Worm (Caenorhabditis elegans): ENCODE data around the gene T26C12.3.

DNA sequence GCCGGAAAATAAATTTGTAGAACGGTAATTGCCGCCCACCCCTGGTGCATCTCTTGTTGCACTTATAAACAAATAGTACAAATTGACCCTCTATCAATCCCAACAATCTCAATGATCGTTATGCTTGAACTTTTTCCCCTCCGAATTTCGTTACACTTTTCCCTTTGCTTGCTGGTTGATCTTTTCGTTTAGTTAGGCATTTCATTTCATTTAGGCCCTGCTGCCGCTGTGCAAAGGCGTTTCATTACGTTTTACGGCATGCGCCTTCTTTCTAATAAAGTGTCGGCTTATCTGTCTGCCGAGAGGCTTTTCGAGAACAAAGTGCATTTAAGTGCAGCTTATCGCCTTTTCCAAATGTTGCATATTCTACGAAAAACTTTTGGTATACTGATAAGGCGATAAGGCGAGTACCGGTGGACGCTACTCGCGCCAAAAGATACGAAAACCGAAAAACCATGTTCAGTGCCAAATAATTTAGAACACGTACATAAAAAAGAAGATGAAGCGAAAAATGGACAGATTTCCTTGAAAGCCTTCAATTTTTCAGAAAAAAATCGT is 37.5 kb upstream of the T26C12.3 start:
- TF ChIP-seq nhr-28 (tag; optimal IDR thresholded peaks at IDR 0.05) (no peak), nhr-77 (tag; optimal IDR thresholded peaks at IDR 0.05) (no peak), nhr-11 (tag; optimal IDR thresholded peaks at IDR 0.05) (no peak), fkh-10 (GFP tag; optimal IDR thresholded peaks at IDR 0.05) (no peak), egl-27 (tag; optimal IDR thresholded peaks at IDR 0.05) (no peak), lin-13 (GFP tag; optimal IDR thresholded peaks at IDR 0.05) (no peak), snpc-4 (tag; optimal IDR thresholded peaks at IDR 0.05) (no peak), dmd-9 (GFP tag; IDR thresholded peaks at IDR 0.05) (no peak), T20F7.1 (GFP tag; optimal IDR thresholded peaks at IDR 0.05) (no peak)
